Worm (Caenorhabditis elegans): ENCODE data around the gene srx-128.

srx-128 gene

DNA sequence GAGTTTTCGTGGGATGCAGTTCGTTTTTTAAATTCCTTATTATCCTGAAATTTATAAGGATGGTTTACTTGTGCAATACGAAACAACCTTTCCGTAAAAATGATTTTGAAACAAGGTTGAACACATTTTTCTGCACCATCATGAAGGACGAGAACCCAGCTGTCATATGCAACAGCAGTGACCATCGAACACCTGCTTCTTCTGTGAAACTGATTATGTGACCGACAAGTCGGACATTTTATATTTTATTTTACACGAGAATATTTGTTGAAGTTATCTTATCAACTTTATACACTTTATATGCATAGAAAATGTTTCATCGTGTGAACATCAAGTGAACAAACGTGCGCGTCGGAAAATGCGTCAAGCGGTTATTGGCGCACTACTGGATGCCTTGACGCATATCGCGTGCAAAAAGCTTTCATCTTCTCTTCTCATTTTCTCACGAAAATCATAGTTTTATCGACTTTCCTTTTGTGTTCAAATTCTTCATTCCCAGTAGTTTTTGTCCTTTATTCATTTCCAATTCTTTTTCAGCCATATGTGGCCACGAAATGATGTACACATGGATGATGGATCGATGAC is 18.4 kb upstream of the srx-128 start, which contains the start of gene sel-10:
TSS of gene sel-10 (plus strand) at position 538 of the 585 bp plus-strand sequence.
- TF ChIP-seq mxl-3 (GFP tag; optimal IDR thresholded peaks at IDR 0.05): peak; percentile 57
- peak; percentile 66 for TF ChIP-seq lin-13 (GFP tag; optimal IDR thresholded peaks at IDR 0.05)
- peak; percentile 36 for TF ChIP-seq nhr-48 (tag; optimal IDR thresholded peaks at IDR 0.05)
- no peak for TF ChIP-seq zip-11 (GFP tag; IDR thresholded peaks at IDR 0.05)
- no peak for TF ChIP-seq nhr-111 (GFP tag; optimal IDR thresholded peaks at IDR 0.05)
- TF ChIP-seq zip-2 (tag; optimal IDR thresholded peaks at IDR 0.05): no peak
- peak; percentile 30; the same call in 1 of the 2 replicates for TF ChIP-seq pha-4 (GFP tag; IDR thresholded peaks at IDR 0.05)
- TF ChIP-seq pha-4 (tag; optimal IDR thresholded peaks at IDR 0.05): peak; percentile 47
- no peak for TF ChIP-seq D1046.2 (GFP tag; IDR thresholded peaks at IDR 0.05)
- TF ChIP-seq spr-1 (tag; optimal IDR thresholded peaks at IDR 0.05): no peak
- TF ChIP-seq ceh-28 (tag; optimal IDR thresholded peaks at IDR 0.05): no peak
- TF ChIP-seq rbr-2 (tag; optimal IDR thresholded peaks at IDR 0.05): peak; percentile 74
- no peak for TF ChIP-seq nhr-237 (tag; optimal IDR thresholded peaks at IDR 0.05)
- 0 out of 2 replicates have a peak, but pooled peaks have one; percentile 33 for TF ChIP-seq arid-1 (GFP tag; conservative IDR thresholded peaks at IDR 0.05)
- no peak for TF ChIP-seq dmd-9 (GFP tag; IDR thresholded peaks at IDR 0.05)
- no peak for TF ChIP-seq gei-8 (GFP tag; optimal IDR thresholded peaks at IDR 0.05)
- TF ChIP-seq ceh-20 (GFP tag; IDR thresholded peaks at IDR 0.05): no peak
- TF ChIP-seq lsy-2 (tag; optimal IDR thresholded peaks at IDR 0.05): peak in 1 of 2 experiments; percentile 83
- TF ChIP-seq F10B5.3 (tag; optimal IDR thresholded peaks at IDR 0.05): peak; percentile 23
- TF ChIP-seq pqm-1 (tag; optimal IDR thresholded peaks at IDR 0.05): no peak
- no peak for TF ChIP-seq madf-5 (GFP tag; IDR thresholded peaks at IDR 0.05)
- no peak for TF ChIP-seq ctbp-1 (GFP tag; IDR thresholded peaks at IDR 0.05)
- peak in 1 of 2 experiments; percentile 59 for TF ChIP-seq unc-62 (GFP tag; optimal IDR thresholded peaks at IDR 0.05 in 1 of 2)
- TF ChIP-seq unc-62 (tag; optimal IDR thresholded peaks at IDR 0.05): no peak
- no peak for TF ChIP-seq mep-1 (tag; optimal IDR thresholded peaks at IDR 0.05)
- TF ChIP-seq Y48G9A.11 (GFP tag; IDR thresholded peaks at IDR 0.05): no peak
- no peak for TF ChIP-seq tra-1 (GFP tag; IDR thresholded peaks at IDR 0.05)
- TF ChIP-seq Y5F2A.4 (GFP tag; optimal IDR thresholded peaks at IDR 0.05): no peak
- TF ChIP-seq lin-38 (GFP tag; IDR thresholded peaks at IDR 0.05): no peak
- TF ChIP-seq dpl-1 (GFP tag; optimal IDR thresholded peaks at IDR 0.05): peak; percentile 76
- TF ChIP-seq dmd-8 (GFP tag; IDR thresholded peaks at IDR 0.05): no peak
- TF ChIP-seq hmg-1.1 (GFP tag; IDR thresholded peaks at IDR 0.05): 0 out of 2 replicates have a peak, but pooled peaks have one; percentile 59
- no peak for TF ChIP-seq ZK546.5 (tag; optimal IDR thresholded peaks at IDR 0.05)
- TF ChIP-seq ceh-62 (tag; optimal IDR thresholded peaks at IDR 0.05): no peak
- peak; percentile 70 for TF ChIP-seq dmd-6 (GFP tag; IDR thresholded peaks at IDR 0.05)
- no peak for TF ChIP-seq cey-2 (tag; optimal IDR thresholded peaks at IDR 0.05; ENCODE audit: borderline replicate concordance, insufficient read depth)
- TF ChIP-seq hlh-30 (tag; optimal IDR thresholded peaks at IDR 0.05; ENCODE audit: insufficient read depth): peak; percentile 66
- TF ChIP-seq snpc-1.2 (GFP tag; IDR thresholded peaks at IDR 0.05): no peak
- no peak for TF ChIP-seq fos-1 (tag; optimal IDR thresholded peaks at IDR 0.05)
- peak in 1 of 2 experiments; percentile 65 for TF ChIP-seq hif-1 (tag; optimal IDR thresholded peaks at IDR 0.05)
- TF ChIP-seq attf-4 (tag; optimal IDR thresholded peaks at IDR 0.05): no peak
- TF ChIP-seq nhr-28 (tag; optimal IDR thresholded peaks at IDR 0.05): peak; percentile 52
- TF ChIP-seq duxl-1 (tag; optimal IDR thresholded peaks at IDR 0.05; ENCODE audit: poor library complexity): peak; percentile 66
- no peak for TF ChIP-seq zfp-3 (GFP tag; conservative IDR thresholded peaks at IDR 0.05)
- no peak for TF ChIP-seq nhr-41 (GFP tag; IDR thresholded peaks at IDR 0.05)
- TF ChIP-seq daf-16 (GFP tag; optimal IDR thresholded peaks at IDR 0.05): no peak
- TF ChIP-seq daf-16 (tag; optimal IDR thresholded peaks at IDR 0.05): peak; percentile 38
- no peak for TF ChIP-seq F26F4.8 (GFP tag; conservative IDR thresholded peaks at IDR 0.05)
- no peak for TF ChIP-seq jun-1 (tag; optimal IDR thresholded peaks at IDR 0.05)
- no peak for TF ChIP-seq egl-27 (tag; optimal IDR thresholded peaks at IDR 0.05)
- TF ChIP-seq nhr-6 (tag; optimal IDR thresholded peaks at IDR 0.05): peak; percentile 89
